Worm (Caenorhabditis elegans) whole organism, L2 larva: ENCODE data around the gene M163.21.

Experiments
- aly-2 ChIP-seq: fragments of 150-350 bp; optimal IDR thresholded peaks from 2 replicates; lab custom pipeline; 2014; ENCODE audit warnings: missing biosample characterization, missing genetic modification characterization
- ama-1 ChIP-seq: fragments of 150-350 bp; optimal IDR thresholded peaks from 2 replicates; lab custom pipeline; 2018; ENCODE audit warnings: inconsistent platforms
- lin-11 ChIP-seq: fragments of 150-350 bp; sonication (generic microtip); optimal IDR thresholded peaks from 2 replicates; lab custom pipeline; 2014; ENCODE audit warnings: missing biosample characterization, missing genetic modification characterization, inconsistent platforms, mixed read lengths
- nhr-10 ChIP-seq: sonication (generic microtip); optimal IDR thresholded peaks from 2 replicates; lab custom pipeline; 2017; ENCODE audit warnings: missing biosample characterization, missing genetic modification characterization
- sem-4 ChIP-seq: fragments of 150-350 bp; optimal IDR thresholded peaks from 2 replicates; lab custom pipeline; 2014; ENCODE audit warnings: missing biosample characterization, missing genetic modification reagents, missing genetic modification characterization
- snpc-4 ChIP-seq: fragments of 150-350 bp; optimal IDR thresholded peaks from 2 replicates; lab custom pipeline; 2014; ENCODE audit warnings: missing biosample characterization, missing genetic modification characterization
- ztf-11 ChIP-seq: sonication (generic microtip); optimal IDR thresholded peaks from 2 replicates; lab custom pipeline; 2017; ENCODE audit warnings: missing biosample characterization, missing genetic modification characterization

- no peak for TF ChIP-seq lin-11 (tag; lab: Kevin White, UChicago)
- TF ChIP-seq nhr-10 = no peak
- TF ChIP-seq ztf-11 (tag; lab: Kevin White, UChicago) = no peak
- TF ChIP-seq aly-2 (tag; lab: Kevin White, UChicago) = no peak
- TF ChIP-seq sem-4 (tag; lab: Kevin White, UChicago) = no peak
- TF ChIP-seq ama-1 (lab: Kevin White, UChicago) = no peak
- TF ChIP-seq snpc-4 (tag; lab: Kevin White, UChicago) = no peak
Measured at ce11 chrX:14487832-14488231, 21.2 kb downstream of the M163.21 start.
